Fruit fly (Drosophila melanogaster): Measurements from ENCODE around the gene CG18131.

dm6 chr2L:1520191-1520590 is 19.8 kb upstream of the CG18131 start, which contains the start of gene Or22a:
- TF ChIP-seq CG1620 (GFP tag; optimal IDR thresholded peaks at IDR 0.05) (no peak), Hr96 (GFP tag; optimal IDR thresholded peaks at IDR 0.05) (no peak), CG5204 (GFP tag; optimal IDR thresholded peaks at IDR 0.05) (no peak), pad (GFP tag; optimal IDR thresholded peaks at IDR 0.05) (no peak)

Data from whole organism, adult.